Worm (Caenorhabditis elegans) whole organism, late embryonic: ENCODE measurements around the gene lgc-57.

Experiments used
- C38D4.7 ChIP-seq: fragments of 200-800 bp; sonication (Bioruptor generic); optimal IDR thresholded peaks from 2 replicates; lab custom pipeline; 2018; ENCODE audit warnings: mild to moderate bottlenecking, missing genetic modification characterization, moderate library complexity, missing compliant biosample characterization
- ceh-14 ChIP-seq: sonication (generic microtip); optimal IDR thresholded peaks from 2 replicates; lab custom pipeline; 2016; ENCODE audit warnings: missing genotype, missing genetic modification characterization, missing compliant biosample characterization
- ceh-19 ChIP-seq: fragments of 200-800 bp; sonication (Bioruptor generic); optimal IDR thresholded peaks from 2 replicates; lab custom pipeline; 2018; ENCODE audit warnings: mild to moderate bottlenecking, missing genetic modification characterization, missing compliant biosample characterization
- ceh-2 ChIP-seq: sonication (generic microtip); optimal IDR thresholded peaks from 2 replicates; lab custom pipeline; 2016; ENCODE audit warnings: missing genotype, missing genetic modification characterization, missing compliant biosample characterization
- ceh-24 ChIP-seq: sonication (generic microtip); optimal IDR thresholded peaks from 2 replicates; lab custom pipeline; 2016; ENCODE audit warnings: mild to moderate bottlenecking, missing genetic modification characterization, missing compliant biosample characterization
- ceh-31 ChIP-seq: sonication (generic microtip); optimal IDR thresholded peaks from 2 replicates; lab custom pipeline; 2016; ENCODE audit warnings: missing genetic modification characterization, missing compliant biosample characterization
- ceh-34 ChIP-seq: sonication (generic microtip); optimal IDR thresholded peaks from 2 replicates; lab custom pipeline; 2016; ENCODE audit warnings: mild to moderate bottlenecking, missing genetic modification characterization, missing compliant biosample characterization
- che-1 ChIP-seq: sonication (generic microtip); optimal IDR thresholded peaks from 2 replicates; lab custom pipeline; 2016; ENCODE audit warnings: mild to moderate bottlenecking, missing genetic modification characterization, missing compliant biosample characterization
- dmd-4 ChIP-seq: sonication (generic microtip); optimal IDR thresholded peaks from 2 replicates; lab custom pipeline; 2016; ENCODE audit warnings: borderline replicate concordance, missing genetic modification characterization, missing compliant biosample characterization
- elt-2 ChIP-seq: sonication (generic microtip); optimal IDR thresholded peaks from 2 replicates; lab custom pipeline; 2016; ENCODE audit warnings: missing genetic modification reagents, missing genetic modification characterization, missing compliant biosample characterization
- elt-4 ChIP-seq: sonication (generic microtip); optimal IDR thresholded peaks from 2 replicates; lab custom pipeline; 2016; ENCODE audit warnings: missing genetic modification characterization, missing compliant biosample characterization
- hlh-30 ChIP-seq: sonication (generic microtip); optimal IDR thresholded peaks from 2 replicates; lab custom pipeline; 2017; ENCODE audit warnings: antibody characterized with exemption, missing genetic modification characterization, missing compliant biosample characterization; ENCODE audit not compliant: insufficient read depth
- madf-2 ChIP-seq: sonication (generic microtip); optimal IDR thresholded peaks from 2 replicates; lab custom pipeline; 2017; ENCODE audit warnings: missing genetic modification characterization, missing compliant biosample characterization
- nhr-11 ChIP-seq: fragments of 150-350 bp; optimal IDR thresholded peaks from 2 replicates; lab custom pipeline; 2014; ENCODE audit warnings: missing biosample characterization, missing genetic modification characterization
- npax-4 ChIP-seq: sonication (generic microtip); optimal IDR thresholded peaks from 2 replicates; lab custom pipeline; 2016; ENCODE audit warnings: missing genetic modification characterization, missing compliant biosample characterization
- odd-2 ChIP-seq: sonication (generic microtip); optimal IDR thresholded peaks from 2 replicates; lab custom pipeline; 2017; ENCODE audit warnings: antibody characterized with exemption, mild to moderate bottlenecking, missing genetic modification characterization, missing compliant biosample characterization
- pat-9 ChIP-seq: fragments of 200-800 bp; sonication (Bioruptor generic); optimal IDR thresholded peaks from 2 replicates; lab custom pipeline; 2018; ENCODE audit warnings: mild to moderate bottlenecking, missing genetic modification characterization, moderate library complexity, missing compliant biosample characterization
- pax-1 ChIP-seq: fragments of 150-350 bp; optimal IDR thresholded peaks from 2 replicates; lab custom pipeline; 2014; ENCODE audit warnings: missing biosample characterization, missing genetic modification characterization
- ref-2 ChIP-seq: sonication (generic microtip); optimal IDR thresholded peaks from 2 replicates; lab custom pipeline; 2016; ENCODE audit warnings: missing genetic modification characterization, missing compliant biosample characterization
- rnt-1 ChIP-seq: sonication (generic microtip); optimal IDR thresholded peaks from 2 replicates; lab custom pipeline; 2016; ENCODE audit warnings: missing genetic modification characterization, missing compliant biosample characterization
- tbx-2 ChIP-seq: sonication (generic microtip); optimal IDR thresholded peaks from 2 replicates; lab custom pipeline; 2016; ENCODE audit warnings: missing genetic modification characterization, missing compliant biosample characterization
- ttx-3 ChIP-seq: sonication (generic microtip); optimal IDR thresholded peaks from 2 replicates; lab custom pipeline; 2016; ENCODE audit warnings: missing genetic modification reagents, missing genetic modification characterization, missing compliant biosample characterization
- unc-3 ChIP-seq, 2 experiments: fragments of 200-800 bp in 1 of 2; sonication (Bioruptor generic) in 1 of 2; sonication (generic microtip) in 1 of 2; conservative IDR thresholded peaks in 1 of 2; optimal IDR thresholded peaks in 1 of 2; 2 replicates each; pipeline versions ENCODE4 v1.3.6 to Lab custom; 2016 to 2022; ENCODE audit warnings: missing compliant biosample characterization in 2 of 2, missing genetic modification characterization in 2 of 2, missing genetic modification reagents in 1 of 2
- unc-42 ChIP-seq: sonication (generic microtip); optimal IDR thresholded peaks from 2 replicates; lab custom pipeline; 2016; ENCODE audit warnings: missing genotype, missing genetic modification characterization, missing compliant biosample characterization
- unc-55 ChIP-seq: sonication (generic microtip); optimal IDR thresholded peaks from 2 replicates; lab custom pipeline; 2017; ENCODE audit warnings: missing biosample characterization, missing genetic modification reagents, missing genetic modification characterization

lgc-57 gene

ce11 chrII:10731552-10731951 is 36.7 kb downstream of the lgc-57 start, which contains the start of gene glb-12:
TSS of gene glb-12 (minus strand) at chrII:10731652.
- TF ChIP-seq che-1 (tag; lab: Kevin White, UChicago), result no peak
- TF ChIP-seq madf-2, result no peak
- TF ChIP-seq nhr-11 (tag; lab: Kevin White, UChicago), result no peak
- no peak for TF ChIP-seq ref-2 (tag; lab: Kevin White, UChicago)
- no peak for TF ChIP-seq tbx-2 (tag; lab: Kevin White, UChicago)
- TF ChIP-seq unc-42 (tag; lab: Kevin White, UChicago), result no peak
- no peak for TF ChIP-seq unc-3 (GFP tag; conservative IDR thresholded peaks at IDR 0.05; lab: Robert Waterston, UW)
- no peak for TF ChIP-seq unc-3 (tag; optimal IDR thresholded peaks at IDR 0.05; lab: Kevin White, UChicago)
- TF ChIP-seq elt-4 (tag; lab: Kevin White, UChicago), result no peak
- no peak for TF ChIP-seq npax-4 (tag; lab: Kevin White, UChicago)
- TF ChIP-seq ceh-34 (tag; lab: Kevin White, UChicago), result no peak
- TF ChIP-seq, all 69 proteins: peak for 0

ce11 chrII:10737059-10737458 is 42.2 kb downstream of the lgc-57 start, which contains the start of gene C52A11.3:
TSS of gene C52A11.3 (plus strand) at chrII:10737359.
- TF ChIP-seq ceh-24 (tag; lab: Kevin White, UChicago), result no peak
- no peak for TF ChIP-seq ceh-19
- TF ChIP-seq C38D4.7 (GFP tag; lab: Kevin White, UChicago), result no peak
- TF ChIP-seq pax-1 (tag; lab: Kevin White, UChicago), result no peak
- TF ChIP-seq nhr-11 (tag; lab: Kevin White, UChicago), result no peak
- TF ChIP-seq unc-55, result no peak
- no peak for TF ChIP-seq ceh-2 (tag; lab: Kevin White, UChicago)
- no peak for TF ChIP-seq ceh-14
- TF ChIP-seq ttx-3 (tag; lab: Kevin White, UChicago), result no peak
- no peak for TF ChIP-seq dmd-4 (tag; lab: Kevin White, UChicago)

- no peak for TF ChIP-seq rnt-1 (tag; lab: Kevin White, UChicago)
- peak; percentile 37 for TF ChIP-seq ceh-31 (tag; lab: Kevin White, UChicago)
- TF ChIP-seq elt-2 (tag; lab: Kevin White, UChicago), result no peak
- no peak for TF ChIP-seq pat-9 (tag; lab: Kevin White, UChicago)
- TF ChIP-seq hlh-30 (tag; lab: Kevin White, UChicago), result no peak
- TF ChIP-seq madf-2, result peak; percentile 39
- TF ChIP-seq ceh-2 (tag; lab: Kevin White, UChicago), result no peak
- peak; percentile 35 for TF ChIP-seq unc-42 (tag; lab: Kevin White, UChicago)
- no peak for TF ChIP-seq odd-2
- no peak for TF ChIP-seq npax-4 (tag; lab: Kevin White, UChicago)
These were observed 50.0 kb downstream of the lgc-57 start for ce11 chrII:10744801-10745200.
